Worm (Caenorhabditis elegans) whole organism, midembryonic: ENCODE results near the gene hcf-1.

ENCODE experiments used
- T22C8.4 ChIP-seq: fragments of 200-800 bp; sonication (Bioruptor generic); IDR thresholded peaks from 2 replicates; pipeline ENCODE4 v1.3.6; 2022; ENCODE audit warnings: missing genetic modification characterization, missing compliant biosample characterization
- cog-1 ChIP-seq: sonication (generic microtip); optimal IDR thresholded peaks from 2 replicates; lab custom pipeline; 2016; ENCODE audit warnings: missing genetic modification characterization, missing compliant biosample characterization
- flt-1 ChIP-seq: fragments of 200-800 bp; sonication (Bioruptor generic); IDR thresholded peaks from 2 replicates; pipeline ENCODE4 v1.3.6; 2022; ENCODE audit warnings: missing genetic modification characterization, missing compliant biosample characterization
- klf-2 ChIP-seq: fragments of 200-800 bp; sonication (Bioruptor generic); conservative IDR thresholded peaks from 2 replicates; pipeline ENCODE4 v1.3.6; 2022; ENCODE audit warnings: missing genetic modification reagents, missing genetic modification characterization, missing compliant biosample characterization
- med-1 ChIP-seq: sonication (generic microtip); optimal IDR thresholded peaks from 2 replicates; lab custom pipeline; 2017; ENCODE audit warnings: missing genetic modification characterization, mild to moderate bottlenecking, missing compliant biosample characterization, antibody characterized with exemption, missing genetic modification reagents; ENCODE audit not compliant: insufficient read depth
- ref-1 ChIP-seq: fragments of 200-800 bp; sonication (Bioruptor generic); conservative IDR thresholded peaks from 2 replicates; pipeline ENCODE4 v1.3.6; 2022; ENCODE audit warnings: missing genetic modification reagents, missing genetic modification characterization, missing compliant biosample characterization
- ztf-29 ChIP-seq: fragments of 200-800 bp; sonication (Bioruptor generic); IDR thresholded peaks from 2 replicates; pipeline ENCODE4 v1.3.6; 2022; ENCODE audit warnings: missing genetic modification reagents, missing genetic modification characterization, missing compliant biosample characterization

- TF ChIP-seq med-1 (GFP tag; lab: Kevin White, UChicago) (no peak), ref-1 (GFP tag; lab: Robert Waterston, UW) (no peak), flt-1 (GFP tag; lab: Robert Waterston, UW) (no peak), ztf-29 (no peak), T22C8.4 (GFP tag; lab: Robert Waterston, UW) (no peak), klf-2 (GFP tag; lab: Robert Waterston, UW) (no peak), cog-1 (no peak)
Observed at ce11 chrIV:7753108-7753507, 21.0 kb downstream of the hcf-1 start, which contains the start of gene col-14.
